Worm (Caenorhabditis elegans): ENCODE data around the gene hrpa-1.
A peak's percentile ranks its signal among the peaks of the same experiment; 100 is the strongest.
"Not testable (repeated sequence)": the region's sequence is repeated elsewhere in the genome, so short reads cannot be mapped to it uniquely, and the experiment has no call there.

hrpa-1 gene

ce11 chrIV:3310662-3311219 lies 27.9 kb downstream of the hrpa-1 start:
- no peak for TF ChIP-seq mab-5 (tag; optimal IDR thresholded peaks at IDR 0.05)
- TF ChIP-seq sma-9 (GFP tag; optimal IDR thresholded peaks at IDR 0.05), result peak; percentile 41
- TF ChIP-seq sma-9 (tag; optimal IDR thresholded peaks at IDR 0.05), result no peak

ce11 chrIV:3308885-3309284 lies 29.8 kb downstream of the hrpa-1 start:
- TF ChIP-seq F13H6.1 (tag; optimal IDR thresholded peaks at IDR 0.05) (peak; percentile 28), lin-11 (tag; optimal IDR thresholded peaks at IDR 0.05) (no peak), lin-13 (GFP tag; optimal IDR thresholded peaks at IDR 0.05) (no peak), R02D3.7 (tag; optimal IDR thresholded peaks at IDR 0.05) (no peak), sem-4 (tag; optimal IDR thresholded peaks at IDR 0.05) (no peak), egl-27 (tag; optimal IDR thresholded peaks at IDR 0.05) (no peak), nhr-10 (tag; optimal IDR thresholded peaks at IDR 0.05) (no peak), ztf-11 (tag; optimal IDR thresholded peaks at IDR 0.05) (no peak)

- no peak for TF ChIP-seq unc-39 (tag; optimal IDR thresholded peaks at IDR 0.05)
- no peak for TF ChIP-seq sma-9 (GFP tag; optimal IDR thresholded peaks at IDR 0.05)
- no peak for TF ChIP-seq sma-9 (tag; optimal IDR thresholded peaks at IDR 0.05)
- no peak for TF ChIP-seq C34F6.9 (tag; optimal IDR thresholded peaks at IDR 0.05)
- TF ChIP-seq dmd-4 (tag; optimal IDR thresholded peaks at IDR 0.05), result no peak
- TF ChIP-seq peb-1 (tag; optimal IDR thresholded peaks at IDR 0.05), result no peak
- TF ChIP-seq R02D3.7 (tag; optimal IDR thresholded peaks at IDR 0.05), result no peak
- TF ChIP-seq lsy-2 (tag; optimal IDR thresholded peaks at IDR 0.05), result no peak
- TF ChIP-seq aly-2 (tag; optimal IDR thresholded peaks at IDR 0.05), result no peak
- TF ChIP-seq lin-39 (tag; optimal IDR thresholded peaks at IDR 0.05), result no peak
Observed at ce11 chrIV:3307463-3307862, 31.2 kb downstream of the hrpa-1 start, which contains the start of gene W08E12.9. Gene W08E12.9 (minus strand): TSS chrIV:3307563.

ce11 chrIV:3305575-3305974 lies 33.1 kb downstream of the hrpa-1 start, which contains the start of gene W08E12.2:
Gene W08E12.2 (plus strand): TSS chrIV:3305875.
- TF ChIP-seq mab-5 (tag; optimal IDR thresholded peaks at IDR 0.05), result no peak
- no peak for TF ChIP-seq unc-39 (tag; optimal IDR thresholded peaks at IDR 0.05)
- TF ChIP-seq C34F6.9 (tag; optimal IDR thresholded peaks at IDR 0.05), result no peak
- no peak for TF ChIP-seq nhr-77 (tag; optimal IDR thresholded peaks at IDR 0.05)
- TF ChIP-seq ztf-11 (tag; optimal IDR thresholded peaks at IDR 0.05), result no peak
- TF ChIP-seq ceh-16 (tag; optimal IDR thresholded peaks at IDR 0.05), result no peak
- no peak for TF ChIP-seq ztf-1 (GFP tag; conservative IDR thresholded peaks at IDR 0.05)
- TF ChIP-seq nhr-12 (tag; optimal IDR thresholded peaks at IDR 0.05), result no peak
- TF ChIP-seq crh-2 (tag; optimal IDR thresholded peaks at IDR 0.05), result no peak
- TF ChIP-seq ama-1 (optimal IDR thresholded peaks at IDR 0.05), result no peak
- TF ChIP-seq unc-55 (GFP tag; optimal IDR thresholded peaks at IDR 0.05), result no peak

- TF ChIP-seq dmd-4, mdl-1, fos-1 (tag; optimal IDR thresholded peaks at IDR 0.05): not testable (repeated sequence)
Observed at ce11 chrIV:3303690-3304089, 35.0 kb downstream of the hrpa-1 start, which contains the start of gene idpp-12. Gene idpp-12 (plus strand): TSS chrIV:3303990.

ce11 chrIV:3302058-3302457 lies 36.6 kb downstream of the hrpa-1 start, which contains the start of gene W08E12.4:
Gene W08E12.4 (plus strand): TSS chrIV:3302358.
- not testable (repeated sequence) for TF ChIP-seq Y55F3AM.14 (GFP tag; optimal IDR thresholded peaks at IDR 0.05); zag-1 (tag; optimal IDR thresholded peaks at IDR 0.05); unc-62 (GFP tag; optimal IDR thresholded peaks at IDR 0.05)

- no peak for TF ChIP-seq skn-1 (tag; optimal IDR thresholded peaks at IDR 0.05)
- no peak for TF ChIP-seq nhr-237 (tag; optimal IDR thresholded peaks at IDR 0.05)
- no peak for TF ChIP-seq gmeb-1 (tag; optimal IDR thresholded peaks at IDR 0.05)
- no peak for TF ChIP-seq fos-1 (tag; optimal IDR thresholded peaks at IDR 0.05)
- TF ChIP-seq sma-9 (GFP tag; optimal IDR thresholded peaks at IDR 0.05), result no peak
- no peak for TF ChIP-seq sma-9 (tag; optimal IDR thresholded peaks at IDR 0.05)
- TF ChIP-seq lin-39 (tag; optimal IDR thresholded peaks at IDR 0.05), result no peak
- no peak for TF ChIP-seq lin-11 (tag; optimal IDR thresholded peaks at IDR 0.05)
- TF ChIP-seq elt-3 (tag; optimal IDR thresholded peaks at IDR 0.05), result no peak
- no peak for TF ChIP-seq nhr-12 (tag; optimal IDR thresholded peaks at IDR 0.05)
- no peak for TF ChIP-seq nhr-21 (tag; optimal IDR thresholded peaks at IDR 0.05)
- no peak for TF ChIP-seq elt-1 (tag; optimal IDR thresholded peaks at IDR 0.05)
- no peak for TF ChIP-seq dmd-4 (tag; optimal IDR thresholded peaks at IDR 0.05)
- no peak for TF ChIP-seq mdl-1 (tag; optimal IDR thresholded peaks at IDR 0.05)
- no peak for TF ChIP-seq F13H6.1 (tag; optimal IDR thresholded peaks at IDR 0.05)
Observed at ce11 chrIV:3300492-3300891, 38.2 kb downstream of the hrpa-1 start, which contains the start of gene W08E12.5. Gene W08E12.5 (plus strand): TSS chrIV:3300792.
